Fruit fly (Drosophila melanogaster): ENCODE results near the gene CG14717.

CG14717 gene

dm6 chr3R:11669017-11669953 is 27.0 kb upstream of the CG14717 start (continued):
- peak; percentile 99 for TF ChIP-seq CG11504 (tag; optimal IDR thresholded peaks at IDR 0.05)
- TF ChIP-seq BtbVII (GFP tag; optimal IDR thresholded peaks at IDR 0.05), result peak; percentile 64
- peak; percentile 36 for TF ChIP-seq onecut (GFP tag; IDR thresholded peaks at IDR 0.05)
- TF ChIP-seq Blimp-1 (GFP tag; optimal IDR thresholded peaks at IDR 0.05), result no peak
- no peak for TF ChIP-seq CG4328 (GFP tag; optimal IDR thresholded peaks at IDR 0.05)
- TF ChIP-seq CG12942 (GFP tag; optimal IDR thresholded peaks at IDR 0.05), result no peak
- TF ChIP-seq CG3995 (GFP tag; optimal IDR thresholded peaks at IDR 0.05), result peak; percentile 88
- TF ChIP-seq HmgZ (tag; optimal IDR thresholded peaks at IDR 0.05), result peak; percentile 14
- no peak for TF ChIP-seq CG7556 (GFP tag; optimal IDR thresholded peaks at IDR 0.05)
- TF ChIP-seq CG30403 (GFP tag; optimal IDR thresholded peaks at IDR 0.05), result no peak
- TF ChIP-seq bigmax (GFP tag; optimal IDR thresholded peaks at IDR 0.05), result no peak
- TF ChIP-seq CG6272 (GFP tag; IDR thresholded peaks at IDR 0.05), result no peak
- peak; percentile 66 for TF ChIP-seq Med (GFP tag)
- TF ChIP-seq CG10543 (GFP tag; optimal IDR thresholded peaks at IDR 0.05), result peak; percentile 23
- TF ChIP-seq exex (tag; optimal IDR thresholded peaks at IDR 0.05), result peak; percentile 6
- TF ChIP-seq cg (GFP tag; optimal IDR thresholded peaks at IDR 0.05), result peak; percentile 6
- TF ChIP-seq Bdp1 (GFP tag; optimal IDR thresholded peaks at IDR 0.05), result no peak
- TF ChIP-seq cwo (GFP tag; optimal IDR thresholded peaks at IDR 0.05), result peak; percentile 6
- peak; percentile 52 for TF ChIP-seq mirr (GFP tag; optimal IDR thresholded peaks at IDR 0.05)
- no peak for TF ChIP-seq Camta (GFP tag; optimal IDR thresholded peaks at IDR 0.05)
- peak; percentile 17 for TF ChIP-seq CrebB (tag; optimal IDR thresholded peaks at IDR 0.05)
- TF ChIP-seq CG5180 (GFP tag; optimal IDR thresholded peaks at IDR 0.05), result peak; percentile 77
- no peak for TF ChIP-seq CG6813 (GFP tag; optimal IDR thresholded peaks at IDR 0.05)
- TF ChIP-seq slbo (GFP tag; IDR thresholded peaks at IDR 0.05), result no peak
- TF ChIP-seq CG13296 (GFP tag; optimal IDR thresholded peaks at IDR 0.05), result peak; percentile 0
- peak in 1 of 2 experiments; percentile 19 for TF ChIP-seq crp (GFP tag; optimal IDR thresholded peaks at IDR 0.05)
- 0 out of 3 replicates have a peak, but pooled peaks have one; percentile 10 for TF ChIP-seq CG16813 (GFP tag; IDR thresholded peaks at IDR 0.05; ENCODE audit: partially characterized antibody)
- no peak for TF ChIP-seq CG11560 (tag; IDR thresholded peaks at IDR 0.05)
- TF ChIP-seq Atf-2 (GFP tag; optimal IDR thresholded peaks at IDR 0.05), result no peak
- TF ChIP-seq CG18476 (GFP tag; optimal IDR thresholded peaks at IDR 0.05), result peak; percentile 99
- TF ChIP-seq Stat92E (GFP tag; optimal IDR thresholded peaks at IDR 0.05), result no peak
- no peak for TF ChIP-seq lmd (GFP tag; IDR thresholded peaks at IDR 0.05)
- peak; percentile 55 for TF ChIP-seq Jarid2 (GFP tag; optimal IDR thresholded peaks at IDR 0.05)
- 0 out of 3 replicates have a peak, but pooled peaks have one; percentile 7 for TF ChIP-seq row (GFP tag; IDR thresholded peaks at IDR 0.05)
- TF ChIP-seq B-H2 (GFP tag; optimal IDR thresholded peaks at IDR 0.05), result peak; percentile 15
- no peak for TF ChIP-seq CG2129 (GFP tag; IDR thresholded peaks at IDR 0.05; ENCODE audit: partially characterized antibody)
- peak; percentile 71 for TF ChIP-seq CG6175 (GFP tag; IDR thresholded peaks at IDR 0.05)
- TF ChIP-seq CG13287 (GFP tag; IDR thresholded peaks at IDR 0.05; ENCODE audit: partially characterized antibody), result 0 out of 2 replicates have a peak, but pooled peaks have one; percentile 15
- TF ChIP-seq CG11247 (GFP tag; IDR thresholded peaks at IDR 0.05), result no peak
- peak; percentile 6 for TF ChIP-seq lab (GFP tag; optimal IDR thresholded peaks at IDR 0.05)
